Worm (Caenorhabditis elegans) whole organism, mixed stage, embryonic: Measurements from ENCODE around the gene bcs-1.
A peak's percentile ranks its signal among the peaks of the same experiment; 100 is the strongest.

ENCODE experiments used
- M03D4.4 ChIP-seq: sonication (generic microtip); optimal IDR thresholded peaks from 2 replicates; lab custom pipeline; 2017; ENCODE audit warnings: mild to moderate bottlenecking, missing genetic modification characterization, missing compliant biosample characterization
- bed-3 ChIP-seq: fragments of 200-800 bp; sonication (Bioruptor generic); optimal IDR thresholded peaks from 3 replicates; lab custom pipeline; 2018; ENCODE audit warnings: mild to moderate bottlenecking, missing genetic modification characterization, moderate library complexity, missing compliant biosample characterization
- blmp-1 ChIP-seq: fragments of 150-350 bp; optimal IDR thresholded peaks from 2 replicates; lab custom pipeline; 2014; ENCODE audit warnings: missing biosample characterization, missing genetic modification characterization
- ceh-43 ChIP-seq: fragments of 200-800 bp; sonication (Bioruptor generic); optimal IDR thresholded peaks from 2 replicates; lab custom pipeline; 2018; ENCODE audit warnings: mild to moderate bottlenecking, missing genetic modification characterization, moderate library complexity, missing compliant biosample characterization
- ceh-83 ChIP-seq: fragments of 200-800 bp; sonication (Bioruptor generic); optimal IDR thresholded peaks from 2 replicates; lab custom pipeline; 2018; ENCODE audit warnings: mild to moderate bottlenecking, missing genetic modification characterization, missing compliant biosample characterization
- ces-1 ChIP-seq: fragments of 150-350 bp; optimal IDR thresholded peaks from 2 replicates; lab custom pipeline; 2014; ENCODE audit warnings: missing biosample characterization, missing genetic modification reagents, missing genetic modification characterization
- cnd-1 ChIP-seq: fragments of 200-800 bp; sonication (Bioruptor generic); optimal IDR thresholded peaks from 2 replicates; lab custom pipeline; 2018; ENCODE audit warnings: mild to moderate bottlenecking, missing genetic modification characterization, missing compliant biosample characterization
- drap-1 ChIP-seq: fragments of 200-800 bp; sonication (Bioruptor generic); optimal IDR thresholded peaks from 3 replicates; lab custom pipeline; 2018; ENCODE audit warnings: mild to moderate bottlenecking, missing genetic modification characterization, missing compliant biosample characterization
- elt-1 ChIP-seq: sonication (generic microtip); optimal IDR thresholded peaks from 2 replicates; lab custom pipeline; 2017; ENCODE audit warnings: missing genetic modification characterization, mild to moderate bottlenecking, missing compliant biosample characterization, antibody characterized with exemption, moderate library complexity, borderline replicate concordance; ENCODE audit not compliant: insufficient read depth
- elt-3 ChIP-seq: fragments of 150-350 bp; optimal IDR thresholded peaks from 2 replicates; lab custom pipeline; 2014; ENCODE audit warnings: missing biosample characterization, missing genetic modification characterization
- flh-1 ChIP-seq: fragments of 200-800 bp; sonication (Bioruptor generic); optimal IDR thresholded peaks from 2 replicates; lab custom pipeline; 2018; ENCODE audit warnings: mild to moderate bottlenecking, missing genetic modification characterization, moderate library complexity, missing compliant biosample characterization
- ham-2 ChIP-seq: fragments of 200-800 bp; sonication (Bioruptor generic); optimal IDR thresholded peaks from 2 replicates; lab custom pipeline; 2018; ENCODE audit warnings: mild to moderate bottlenecking, missing genetic modification characterization, missing compliant biosample characterization
- lin-13 ChIP-seq: fragments of 150-350 bp; optimal IDR thresholded peaks from 2 replicates; lab custom pipeline; 2014; ENCODE audit warnings: missing biosample characterization, missing genetic modification characterization
- lsy-2 ChIP-seq: fragments of 150-350 bp; optimal IDR thresholded peaks from 2 replicates; lab custom pipeline; 2014; ENCODE audit warnings: missing biosample characterization, missing genetic modification characterization
- mab-5 ChIP-seq: fragments of 150-350 bp; optimal IDR thresholded peaks from 2 replicates; lab custom pipeline; 2014; ENCODE audit warnings: missing biosample characterization, missing genetic modification characterization
- mep-1 ChIP-seq: fragments of 150-350 bp; optimal IDR thresholded peaks from 2 replicates; lab custom pipeline; 2017; ENCODE audit warnings: missing biosample characterization, missing genetic modification reagents, missing genetic modification characterization, inconsistent platforms
- mls-2 ChIP-seq: sonication (generic microtip); optimal IDR thresholded peaks from 2 replicates; lab custom pipeline; 2016; ENCODE audit warnings: mild to moderate bottlenecking, missing genetic modification characterization, moderate library complexity, missing compliant biosample characterization
- nhr-12 ChIP-seq: fragments of 150-350 bp; optimal IDR thresholded peaks from 2 replicates; lab custom pipeline; 2014; ENCODE audit warnings: missing biosample characterization, missing genetic modification characterization
- nhr-2 ChIP-seq: fragments of 150-350 bp; optimal IDR thresholded peaks from 2 replicates; lab custom pipeline; 2014; ENCODE audit warnings: missing biosample characterization, missing genetic modification characterization
- nhr-237 ChIP-seq: fragments of 150-350 bp; optimal IDR thresholded peaks from 2 replicates; lab custom pipeline; 2014; ENCODE audit warnings: missing biosample characterization, missing genetic modification characterization
- nhr-28 ChIP-seq: fragments of 150-350 bp; optimal IDR thresholded peaks from 2 replicates; lab custom pipeline; 2014; ENCODE audit warnings: missing biosample characterization, missing genetic modification characterization
- nhr-76 ChIP-seq: sonication (generic microtip); optimal IDR thresholded peaks from 2 replicates; lab custom pipeline; 2017; ENCODE audit warnings: missing biosample characterization, missing genetic modification characterization
- pha-4 ChIP-seq: fragments of 150-350 bp; optimal IDR thresholded peaks from 2 replicates; lab custom pipeline; 2018; ENCODE audit warnings: missing biosample characterization, missing genetic modification reagents, missing genetic modification characterization
- sem-2 ChIP-seq: fragments of 200-800 bp; sonication (Bioruptor generic); optimal IDR thresholded peaks from 2 replicates; lab custom pipeline; 2018; ENCODE audit warnings: mild to moderate bottlenecking, missing genetic modification characterization, missing compliant biosample characterization
- snpc-4 ChIP-seq: fragments of 150-350 bp; optimal IDR thresholded peaks from 2 replicates; lab custom pipeline; 2014; ENCODE audit warnings: missing biosample characterization, missing genetic modification characterization
- sptf-1 ChIP-seq: sonication (generic microtip); optimal IDR thresholded peaks from 2 replicates; lab custom pipeline; 2017; ENCODE audit warnings: mild to moderate bottlenecking, missing genetic modification characterization, moderate library complexity, missing compliant biosample characterization
- tbx-8 ChIP-seq: fragments of 200-800 bp; sonication (Bioruptor generic); optimal IDR thresholded peaks from 2 replicates; lab custom pipeline; 2018; ENCODE audit warnings: mild to moderate bottlenecking, missing genetic modification characterization, moderate library complexity, missing compliant biosample characterization
- unc-120 ChIP-seq: sonication (generic microtip); optimal IDR thresholded peaks from 2 replicates; lab custom pipeline; 2017; ENCODE audit warnings: missing genetic modification characterization, missing compliant biosample characterization; ENCODE audit not compliant: poor library complexity, severe bottlenecking
- unc-39 ChIP-seq: fragments of 150-350 bp; optimal IDR thresholded peaks from 2 replicates; lab custom pipeline; 2014; ENCODE audit warnings: missing biosample characterization, missing genetic modification characterization
- unc-62 ChIP-seq: fragments of 150-350 bp; optimal IDR thresholded peaks from 2 replicates; lab custom pipeline; 2014; ENCODE audit warnings: missing biosample characterization, missing genetic modification reagents, missing genetic modification characterization
- zip-8 ChIP-seq: fragments of 150-350 bp; optimal IDR thresholded peaks from 2 replicates; lab custom pipeline; 2014; ENCODE audit warnings: missing biosample characterization, missing genetic modification characterization
- ztf-11 ChIP-seq: fragments of 150-350 bp; optimal IDR thresholded peaks from 2 replicates; lab custom pipeline; 2014; ENCODE audit warnings: missing biosample characterization, missing genetic modification characterization

The bcs-1 gene

ce11 chrII:8610585-8610984 lies 39.7 kb downstream of the bcs-1 start:
- TF ChIP-seq elt-3 (tag; lab: Kevin White, UChicago): no peak
- TF ChIP-seq unc-120: no peak
- TF ChIP-seq ham-2 (GFP tag; lab: Kevin White, UChicago): no peak
- TF ChIP-seq elt-1: no peak
- TF ChIP-seq mls-2: no peak
- no peak for TF ChIP-seq mep-1 (tag; lab: Kevin White, UChicago)
- TF ChIP-seq nhr-12 (tag; lab: Kevin White, UChicago): no peak
- TF ChIP-seq lin-13: no peak
- TF ChIP-seq mab-5 (tag; lab: Kevin White, UChicago): no peak
- no peak for TF ChIP-seq cnd-1 (tag; lab: Kevin White, UChicago)
- no peak for TF ChIP-seq ceh-83 (GFP tag; lab: Kevin White, UChicago)
- TF ChIP-seq unc-62 (GFP tag; lab: Kevin White, UChicago): no peak

ce11 chrII:8611330-8611729 lies 40.4 kb downstream of the bcs-1 start:
- TF ChIP-seq nhr-28 (tag; lab: Kevin White, UChicago): no peak
- TF ChIP-seq ces-1 (GFP tag; lab: Kevin White, UChicago): peak; percentile 65

- no peak for TF ChIP-seq unc-62 (GFP tag; lab: Kevin White, UChicago)
- TF ChIP-seq blmp-1 (tag; lab: Kevin White, UChicago): no peak
- no peak for TF ChIP-seq cnd-1 (tag; lab: Kevin White, UChicago)
- TF ChIP-seq nhr-237 (tag; lab: Kevin White, UChicago): no peak
- TF ChIP-seq sptf-1 (tag; lab: Kevin White, UChicago): no peak
Observed at ce11 chrII:8612470-8612869, 41.6 kb downstream of the bcs-1 start, which contains the start of gene T22C8.1. Gene T22C8.1, plus strand, starts transcription at chrII:8612770.

- no peak for TF ChIP-seq zip-8 (tag; lab: Kevin White, UChicago)
- TF ChIP-seq nhr-12 (tag; lab: Kevin White, UChicago): no peak
- no peak for TF ChIP-seq ceh-83 (GFP tag; lab: Kevin White, UChicago)
- no peak for TF ChIP-seq tbx-8 (GFP tag; lab: Kevin White, UChicago)
- TF ChIP-seq ham-2 (GFP tag; lab: Kevin White, UChicago): no peak
- TF ChIP-seq nhr-2 (tag; lab: Kevin White, UChicago): no peak
- TF ChIP-seq bed-3 (GFP tag; lab: Kevin White, UChicago): no peak
- no peak for TF ChIP-seq drap-1
- no peak for TF ChIP-seq unc-39 (tag; lab: Kevin White, UChicago)
- TF ChIP-seq lsy-2 (tag; lab: Kevin White, UChicago): no peak
- TF ChIP-seq blmp-1 (tag; lab: Kevin White, UChicago): no peak
- no peak for TF ChIP-seq unc-62 (GFP tag; lab: Kevin White, UChicago)
- no peak for TF ChIP-seq sem-2 (GFP tag; lab: Kevin White, UChicago)
- no peak for TF ChIP-seq cnd-1 (tag; lab: Kevin White, UChicago)
- TF ChIP-seq nhr-237 (tag; lab: Kevin White, UChicago): no peak
- no peak for TF ChIP-seq sptf-1 (tag; lab: Kevin White, UChicago)
- no peak for TF ChIP-seq nhr-76 (tag; lab: Kevin White, UChicago)
Observed at ce11 chrII:8616155-8616554, 45.3 kb downstream of the bcs-1 start.

- no peak for TF ChIP-seq ces-1 (GFP tag; lab: Kevin White, UChicago)
- no peak for TF ChIP-seq unc-39 (tag; lab: Kevin White, UChicago)
- no peak for TF ChIP-seq drap-1
- TF ChIP-seq ceh-83 (GFP tag; lab: Kevin White, UChicago): no peak
- no peak for TF ChIP-seq nhr-76 (tag; lab: Kevin White, UChicago)
- no peak for TF ChIP-seq flh-1 (GFP tag; lab: Kevin White, UChicago)
- no peak for TF ChIP-seq unc-62 (GFP tag; lab: Kevin White, UChicago)
- TF ChIP-seq blmp-1 (tag; lab: Kevin White, UChicago): no peak
- TF ChIP-seq, all 35 proteins: peak for 0
Observed at ce11 chrII:8617516-8617915, 46.6 kb downstream of the bcs-1 start, which contains the start of gene chhy-1. Gene chhy-1, minus strand, starts transcription at chrII:8617616.

- TF ChIP-seq lsy-2 (tag; lab: Kevin White, UChicago) (no peak), mep-1 (tag; lab: Kevin White, UChicago) (no peak), zip-8 (tag; lab: Kevin White, UChicago) (no peak), nhr-28 (tag; lab: Kevin White, UChicago) (no peak), cnd-1 (tag; lab: Kevin White, UChicago) (no peak), pha-4 (no peak), unc-62 (GFP tag; lab: Kevin White, UChicago) (no peak), nhr-237 (tag; lab: Kevin White, UChicago) (no peak), flh-1 (GFP tag; lab: Kevin White, UChicago) (no peak), M03D4.4 (no peak), snpc-4 (tag; lab: Kevin White, UChicago) (no peak), ceh-43 (no peak), sptf-1 (tag; lab: Kevin White, UChicago) (no peak), ztf-11 (tag; lab: Kevin White, UChicago) (no peak)
- TF ChIP-seq, all 35 proteins: peak for 0
Observed at ce11 chrII:8621883-8622282, 51.0 kb downstream of the bcs-1 start, which contains the start of gene T22C8.3. Gene T22C8.3, minus strand, starts transcription at chrII:8621983.
